Fruit fly (Drosophila melanogaster) whole organism, embryonic: ENCODE results near the gene shv.

Experiments
- CG10321 ChIP-seq: fragments of 200-800 bp; sonication (Bioruptor generic); IDR thresholded peaks from 2 replicates; pipeline ENCODE4 v1.3.6; 2022; ENCODE audit warnings: missing biosample characterization, missing genetic modification characterization
- CG16815 ChIP-seq: fragments of 200-800 bp; sonication (Bioruptor generic); optimal IDR thresholded peaks from 3 replicates; lab custom pipeline; 2017; ENCODE audit warnings: missing biosample characterization, mild to moderate bottlenecking, missing genetic modification characterization
- CG17829 ChIP-seq: fragments of 200-800 bp; optimal IDR thresholded peaks from 2 replicates; lab custom pipeline; 2019; ENCODE audit warnings: missing biosample characterization, mild to moderate bottlenecking, missing genetic modification characterization, moderate library complexity
- CG17912 ChIP-seq: fragments of 200-800 bp; sonication (Bioruptor generic); optimal IDR thresholded peaks from 2 replicates; lab custom pipeline; 2018; ENCODE audit warnings: missing biosample characterization, mild to moderate bottlenecking, missing genetic modification characterization
- CG18011 ChIP-seq: fragments of 200-800 bp; sonication (Bioruptor generic); optimal IDR thresholded peaks from 2 replicates; lab custom pipeline; 2017; ENCODE audit warnings: missing biosample characterization, missing genetic modification characterization, mild to moderate bottlenecking, moderate library complexity, missing genotype
- CG2678 ChIP-seq: fragments of 200-800 bp; sonication (Bioruptor generic); optimal IDR thresholded peaks from 3 replicates; lab custom pipeline; 2019; ENCODE audit warnings: missing biosample characterization, mild to moderate bottlenecking, missing genetic modification characterization, moderate library complexity
- CG30403 ChIP-seq: fragments of 200-800 bp; sonication (Bioruptor generic); optimal IDR thresholded peaks from 3 replicates; lab custom pipeline; 2016; ENCODE audit warnings: missing biosample characterization, missing genetic modification characterization
- CG32532 ChIP-seq: fragments of 200-800 bp; sonication (Bioruptor generic); IDR thresholded peaks from 2 replicates; pipeline ENCODE4 v1.3.6; 2022; ENCODE audit warnings: missing biosample characterization, missing genetic modification characterization
- CG3281 ChIP-seq: fragments of 200-800 bp; sonication (Bioruptor generic); optimal IDR thresholded peaks from 3 replicates; lab custom pipeline; 2017; ENCODE audit warnings: missing biosample characterization, mild to moderate bottlenecking, missing genetic modification characterization
- CG3407 ChIP-seq: fragments of 200-800 bp; sonication (Bioruptor generic); optimal IDR thresholded peaks from 2 replicates; lab custom pipeline; 2018; ENCODE audit warnings: missing biosample characterization, mild to moderate bottlenecking, missing genetic modification characterization
- CG3726 ChIP-seq: fragments of 200-800 bp; sonication (Bioruptor generic); IDR thresholded peaks from 3 replicates; pipeline ENCODE4, ENCODE4 v1.3.6; 2022; ENCODE audit warnings: missing biosample characterization, missing genetic modification characterization
- CG4730 ChIP-seq: fragments of 200-800 bp; sonication (Bioruptor generic); IDR thresholded peaks from 2 replicates; pipeline ENCODE4 v1.3.6; 2022; ENCODE audit warnings: missing biosample characterization, missing genetic modification characterization
- CG5953 ChIP-seq: fragments of 200-800 bp; sonication (Bioruptor generic); IDR thresholded peaks from 2 replicates; pipeline ENCODE4 v1.3.6; 2022; ENCODE audit warnings: missing biosample characterization, missing genetic modification characterization
- CG6854 ChIP-seq: fragments of 200-800 bp; sonication (Bioruptor generic); optimal IDR thresholded peaks from 3 replicates; lab custom pipeline; 2017; ENCODE audit warnings: missing biosample characterization, mild to moderate bottlenecking, missing genetic modification characterization
- CG7963 ChIP-seq: fragments of 200-800 bp; sonication (Bioruptor generic); IDR thresholded peaks from 3 replicates; pipeline ENCODE4 v1.3.6; 2022; ENCODE audit warnings: missing biosample characterization, missing genetic modification characterization; ENCODE audit not compliant: partially characterized antibody
- CG8944 ChIP-seq: fragments of 200-800 bp; sonication (Bioruptor generic); optimal IDR thresholded peaks from 3 replicates; lab custom pipeline; 2016; ENCODE audit warnings: missing biosample characterization, missing genetic modification characterization
- CG9932 ChIP-seq: fragments of 200-800 bp; sonication (Bioruptor generic); IDR thresholded peaks from 2 replicates; pipeline ENCODE4 v1.3.6; 2022; ENCODE audit warnings: missing biosample characterization, missing genetic modification characterization
- Dek ChIP-seq: fragments of 200-800 bp; sonication (Bioruptor generic); optimal IDR thresholded peaks from 3 replicates; lab custom pipeline; 2019; ENCODE audit warnings: missing biosample characterization, mild to moderate bottlenecking, missing genetic modification characterization, moderate library complexity
- E2f1 ChIP-seq: fragments of 200-800 bp; sonication (Bioruptor generic); IDR thresholded peaks from 2 replicates; pipeline ENCODE4 v1.3.6; 2022; ENCODE audit warnings: missing biosample characterization, missing genetic modification characterization
- HLH3B ChIP-seq: fragments of 200-800 bp; sonication (Bioruptor generic); IDR thresholded peaks from 2 replicates; pipeline ENCODE4 v1.3.6; 2022; ENCODE audit warnings: missing biosample characterization, missing genetic modification characterization
- Hmr ChIP-seq: fragments of 200-800 bp; sonication (Bioruptor generic); optimal IDR thresholded peaks from 3 replicates; lab custom pipeline; 2017; ENCODE audit warnings: mild to moderate bottlenecking, missing biosample characterization, missing genetic modification reagents, missing genetic modification characterization
- Hr39 ChIP-seq: fragments of >200 bp; optimal IDR thresholded peaks from 2 replicates; lab custom pipeline; 2017
- Neu2 ChIP-seq: fragments of 200-800 bp; sonication (Bioruptor generic); optimal IDR thresholded peaks from 3 replicates; lab custom pipeline; 2016; ENCODE audit warnings: missing biosample characterization, missing genetic modification characterization, borderline replicate concordance
- PHDP ChIP-seq: fragments of 200-800 bp; sonication (Bioruptor generic); optimal IDR thresholded peaks from 3 replicates; lab custom pipeline; 2018; ENCODE audit warnings: missing biosample characterization, mild to moderate bottlenecking, missing genetic modification characterization, moderate library complexity
- Poxn ChIP-seq: fragments of 200-800 bp; sonication (Bioruptor generic); IDR thresholded peaks from 2 replicates; pipeline ENCODE4 v1.3.6; 2022; ENCODE audit warnings: missing biosample characterization, missing genetic modification characterization
- Ptx1 ChIP-seq: fragments of 200-800 bp; sonication (Bioruptor generic); IDR thresholded peaks from 2 replicates; pipeline ENCODE4 v1.3.6; 2022; ENCODE audit warnings: missing biosample characterization, missing genetic modification characterization
- Rx ChIP-seq: fragments of 200-800 bp; sonication (Bioruptor generic); IDR thresholded peaks from 2 replicates; pipeline ENCODE4 v1.3.6; 2022; ENCODE audit warnings: missing biosample characterization, missing genetic modification characterization
- Six4 ChIP-seq: fragments of 200-800 bp; sonication (Bioruptor generic); optimal IDR thresholded peaks from 2 replicates; lab custom pipeline; 2016; ENCODE audit warnings: missing biosample characterization, missing genetic modification characterization
- Spps ChIP-seq: fragments of 200-800 bp; sonication (Bioruptor generic); optimal IDR thresholded peaks from 2 replicates; lab custom pipeline; 2018; ENCODE audit warnings: missing biosample characterization, mild to moderate bottlenecking, missing genetic modification characterization
- Tbp ChIP-seq: fragments of >200 bp; optimal IDR thresholded peaks from 2 replicates; lab custom pipeline; 2018; ENCODE audit warnings: missing biosample characterization, missing genetic modification characterization
- ab ChIP-seq: fragments of 200-800 bp; sonication (Bioruptor generic); optimal IDR thresholded peaks from 2 replicates; lab custom pipeline; 2016; ENCODE audit warnings: missing biosample characterization, missing genetic modification characterization
- ato ChIP-seq: fragments of 200-800 bp; sonication (Bioruptor generic); IDR thresholded peaks from 2 replicates; pipeline ENCODE4 v1.3.6; 2022; ENCODE audit warnings: missing biosample characterization, missing genetic modification characterization; ENCODE audit not compliant: partially characterized antibody
- az2 ChIP-seq: fragments of 200-800 bp; sonication (Bioruptor generic); optimal IDR thresholded peaks from 3 replicates; lab custom pipeline; 2016; ENCODE audit warnings: missing biosample characterization, missing genetic modification characterization
- cad ChIP-seq: fragments of >200 bp; optimal IDR thresholded peaks from 2 replicates; lab custom pipeline; 2017; ENCODE audit warnings: missing biosample characterization, missing genetic modification characterization
- dm ChIP-seq: fragments of 200-800 bp; sonication (Bioruptor generic); optimal IDR thresholded peaks from 3 replicates; lab custom pipeline; 2016; ENCODE audit warnings: missing biosample characterization, missing genetic modification characterization
- dmrt99B ChIP-seq: fragments of 200-800 bp; sonication (Bioruptor generic); optimal IDR thresholded peaks from 2 replicates; lab custom pipeline; 2018; ENCODE audit warnings: missing biosample characterization, mild to moderate bottlenecking, missing genetic modification characterization, moderate library complexity
- esg ChIP-seq: fragments of 200-800 bp; sonication (Bioruptor generic); conservative IDR thresholded peaks from 2 replicates; pipeline ENCODE4 v1.3.6; 2022; ENCODE audit warnings: missing biosample characterization, missing genetic modification characterization
- eyg ChIP-seq: fragments of 200-800 bp; sonication (Bioruptor generic); optimal IDR thresholded peaks from 3 replicates; lab custom pipeline; 2016; ENCODE audit warnings: missing biosample characterization, missing genetic modification characterization
- fru ChIP-seq: fragments of >200 bp; optimal IDR thresholded peaks from 2 replicates; lab custom pipeline; 2017
- gcm ChIP-seq: fragments of 200-800 bp; sonication (Bioruptor generic); optimal IDR thresholded peaks from 2 replicates; lab custom pipeline; 2019; ENCODE audit warnings: missing biosample characterization, mild to moderate bottlenecking, missing genetic modification characterization, moderate library complexity
- gro ChIP-seq: fragments of 200-800 bp; sonication (Bioruptor generic); optimal IDR thresholded peaks from 2 replicates; lab custom pipeline; 2016; ENCODE audit warnings: missing biosample characterization, missing genetic modification characterization
- mld ChIP-seq: fragments of 200-800 bp; sonication (Bioruptor generic); IDR thresholded peaks from 3 replicates; pipeline ENCODE4 v1.3.6; 2022; ENCODE audit warnings: missing biosample characterization, missing genetic modification characterization; ENCODE audit not compliant: partially characterized antibody
- nmo ChIP-seq: fragments of 200-800 bp; sonication (Bioruptor generic); optimal IDR thresholded peaks from 2 replicates; lab custom pipeline; 2018; ENCODE audit warnings: missing biosample characterization, mild to moderate bottlenecking, missing genetic modification characterization, moderate library complexity
- oc ChIP-seq: fragments of 200-800 bp; sonication (Bioruptor generic); optimal IDR thresholded peaks from 2 replicates; lab custom pipeline; 2018; ENCODE audit warnings: missing biosample characterization, mild to moderate bottlenecking, missing genetic modification characterization, moderate library complexity
- org-1 ChIP-seq: fragments of 200-800 bp; sonication (Bioruptor generic); optimal IDR thresholded peaks from 2 replicates; lab custom pipeline; 2017; ENCODE audit warnings: missing biosample characterization, missing genetic modification characterization
- pnt ChIP-seq: fragments of 200-800 bp; sonication (Bioruptor generic); optimal IDR thresholded peaks from 3 replicates; lab custom pipeline; 2016; ENCODE audit warnings: missing biosample characterization, missing genetic modification characterization
- salm ChIP-seq: fragments of 200-800 bp; sonication (Bioruptor generic); optimal IDR thresholded peaks from 2 replicates; lab custom pipeline; 2018; ENCODE audit warnings: missing biosample characterization, mild to moderate bottlenecking, missing genetic modification characterization
- schlank ChIP-seq: fragments of 200-800 bp; sonication (Bioruptor generic); optimal IDR thresholded peaks from 2 replicates; lab custom pipeline; 2018; ENCODE audit warnings: missing biosample characterization, mild to moderate bottlenecking, missing genetic modification characterization
- sima ChIP-seq: fragments of 200-800 bp; sonication (Bioruptor generic); optimal IDR thresholded peaks from 2 replicates; lab custom pipeline; 2016; ENCODE audit warnings: missing biosample characterization, missing genetic modification characterization
- sisA ChIP-seq: fragments of 200-800 bp; sonication (Bioruptor generic); IDR thresholded peaks from 2 replicates; pipeline ENCODE4 v1.3.6; 2022; ENCODE audit warnings: missing biosample characterization, missing genetic modification characterization
- tgo ChIP-seq: fragments of 200-800 bp; sonication (Bioruptor generic); IDR thresholded peaks from 3 replicates; pipeline ENCODE4 v1.3.6; 2022; ENCODE audit warnings: missing biosample characterization, missing genetic modification characterization
- tna ChIP-seq: fragments of 200-800 bp; sonication (Bioruptor generic); IDR thresholded peaks from 2 replicates; pipeline ENCODE4 v1.3.6; 2022; ENCODE audit warnings: missing biosample characterization, missing genetic modification characterization; ENCODE audit not compliant: partially characterized antibody
- ttk ChIP-seq: fragments of 200-800 bp; sonication (Bioruptor generic); IDR thresholded peaks from 2 replicates; pipeline ENCODE4 v2.1.2; 2022; ENCODE audit warnings: missing biosample characterization, missing genetic modification characterization
- vfl ChIP-seq: fragments of 200-800 bp; sonication (Bioruptor generic); optimal IDR thresholded peaks from 2 replicates; lab custom pipeline; 2016; ENCODE audit warnings: missing biosample characterization, missing genetic modification characterization

shv gene

dm6 chr2L:425491-425890 lies 27.4 kb upstream of the shv start (continued):
- no peak for TF ChIP-seq CG3407 (GFP tag; lab: Kevin White, UChicago)
- TF ChIP-seq CG7963 (GFP tag; lab: Robert Waterston, UW): no peak
- no peak for TF ChIP-seq oc (tag; lab: Kevin White, UChicago)
- TF ChIP-seq E2f1 (GFP tag; lab: Robert Waterston, UW): no peak
- no peak for TF ChIP-seq sima (GFP tag; lab: Kevin White, UChicago)
- TF ChIP-seq gro (GFP tag; lab: Kevin White, UChicago): no peak
- peak; percentile 43 for TF ChIP-seq CG2678
- no peak for TF ChIP-seq org-1
- no peak for TF ChIP-seq Spps
- no peak for TF ChIP-seq tna (GFP tag; lab: Robert Waterston, UW)
- no peak for TF ChIP-seq nmo (GFP tag; lab: Kevin White, UChicago)
- TF ChIP-seq Six4 (GFP tag; lab: Kevin White, UChicago): no peak
- TF ChIP-seq Ptx1: no peak
- TF ChIP-seq CG3281 (GFP tag; lab: Kevin White, UChicago): no peak
- no peak for TF ChIP-seq CG3726 (GFP tag; lab: Robert Waterston, UW)
- no peak for TF ChIP-seq pnt (GFP tag; lab: Kevin White, UChicago)
- TF ChIP-seq CG30403: no peak
- no peak for TF ChIP-seq Tbp (GFP tag; lab: Kevin White, UChicago)
- peak; percentile 52 for TF ChIP-seq Hmr (GFP tag; lab: Kevin White, UChicago)
- no peak for TF ChIP-seq gcm (GFP tag; lab: Kevin White, UChicago)
- TF ChIP-seq CG17829 (tag; lab: Kevin White, UChicago): no peak
- no peak for TF ChIP-seq dmrt99B (tag; lab: Kevin White, UChicago)
- no peak for TF ChIP-seq Rx (GFP tag; lab: Robert Waterston, UW)
- TF ChIP-seq Neu2: no peak
- TF ChIP-seq HLH3B (GFP tag; lab: Robert Waterston, UW): no peak
- no peak for TF ChIP-seq az2 (GFP tag; lab: Kevin White, UChicago)
- TF ChIP-seq salm (tag; lab: Kevin White, UChicago): peak; percentile 21
- no peak for TF ChIP-seq CG18011 (GFP tag; lab: Kevin White, UChicago)
- TF ChIP-seq schlank (tag; lab: Kevin White, UChicago): no peak
- TF ChIP-seq CG4730: no peak
- TF ChIP-seq tgo (GFP tag; lab: Robert Waterston, UW): no peak
- TF ChIP-seq CG32532: no peak
- TF ChIP-seq PHDP (tag; lab: Kevin White, UChicago): peak; percentile 46
- no peak for TF ChIP-seq Poxn (GFP tag; lab: Robert Waterston, UW)
- no peak for TF ChIP-seq fru (lab: Kevin White, UChicago)
- no peak for TF ChIP-seq ato (GFP tag; lab: Robert Waterston, UW)
- TF ChIP-seq esg (GFP tag; lab: Robert Waterston, UW): no peak
- TF ChIP-seq Hr39 (lab: Kevin White, UChicago): no peak
- TF ChIP-seq ttk (GFP tag; lab: Robert Waterston, UW): no peak
- TF ChIP-seq CG5953 (GFP tag; lab: Robert Waterston, UW): no peak
- TF ChIP-seq Dek (tag; lab: Kevin White, UChicago): no peak
- no peak for TF ChIP-seq dm (GFP tag; lab: Kevin White, UChicago)
- TF ChIP-seq sisA (GFP tag; lab: Robert Waterston, UW): no peak
- TF ChIP-seq CG16815 (GFP tag; lab: Kevin White, UChicago): no peak
- TF ChIP-seq CG9932: no peak
- no peak for TF ChIP-seq CG10321
- no peak for TF ChIP-seq ab
- no peak for TF ChIP-seq CG17912 (GFP tag; lab: Kevin White, UChicago)
- TF ChIP-seq vfl (GFP tag; lab: Kevin White, UChicago): no peak
- TF ChIP-seq cad (GFP tag; lab: Kevin White, UChicago): no peak
- TF ChIP-seq mld (GFP tag; lab: Robert Waterston, UW): no peak
- no peak for TF ChIP-seq CG8944
- no peak for TF ChIP-seq eyg (GFP tag; lab: Kevin White, UChicago)
- no peak for TF ChIP-seq CG6854 (GFP tag; lab: Kevin White, UChicago)
